Worm (Caenorhabditis elegans): ENCODE measurements around the gene clec-213.

Gene clec-213

ce11 chrV:7641718-7642117 is 36.8 kb downstream of the clec-213 start:
- no peak for TF ChIP-seq dao-5 (tag; optimal IDR thresholded peaks at IDR 0.05)
- no peak for TF ChIP-seq him-1 (tag; optimal IDR thresholded peaks at IDR 0.05)
- TF ChIP-seq W03F9.2 (tag; optimal IDR thresholded peaks at IDR 0.05) = no peak

ce11 chrV:7643416-7643815 is 38.5 kb downstream of the clec-213 start, which contains the start of gene F07C4.11:
TSS of gene F07C4.11 (minus strand) at chrV:7643516.
- TF ChIP-seq him-1 (tag; optimal IDR thresholded peaks at IDR 0.05) = no peak
- TF ChIP-seq W03F9.2 (tag; optimal IDR thresholded peaks at IDR 0.05) = no peak
- TF ChIP-seq dao-5 (tag; optimal IDR thresholded peaks at IDR 0.05) = no peak

ce11 chrV:7645454-7645853 is 40.5 kb downstream of the clec-213 start, which contains the start of gene str-47:
TSS of gene str-47 (plus strand) at chrV:7645754.
- TF ChIP-seq W03F9.2 (tag; optimal IDR thresholded peaks at IDR 0.05) = no peak
- TF ChIP-seq dao-5 (tag; optimal IDR thresholded peaks at IDR 0.05) = no peak

ce11 chrV:7647147-7647546 is 42.2 kb downstream of the clec-213 start:
- no peak for TF ChIP-seq dao-5 (tag; optimal IDR thresholded peaks at IDR 0.05)
- no peak for TF ChIP-seq him-1 (tag; optimal IDR thresholded peaks at IDR 0.05)
- no peak for TF ChIP-seq W03F9.2 (tag; optimal IDR thresholded peaks at IDR 0.05)

ce11 chrV:7649963-7650362 is 45.0 kb downstream of the clec-213 start:
- no peak for TF ChIP-seq dao-5 (tag; optimal IDR thresholded peaks at IDR 0.05)
- no peak for TF ChIP-seq him-1 (tag; optimal IDR thresholded peaks at IDR 0.05)
- no peak for TF ChIP-seq W03F9.2 (tag; optimal IDR thresholded peaks at IDR 0.05)

- TF ChIP-seq dao-5 (tag; optimal IDR thresholded peaks at IDR 0.05) (no peak), W03F9.2 (tag; optimal IDR thresholded peaks at IDR 0.05) (no peak), him-1 (tag; optimal IDR thresholded peaks at IDR 0.05) (no peak)
Measured at ce11 chrV:7651757-7652156, 46.8 kb downstream of the clec-213 start, which contains the start of gene srh-234. TSS of gene srh-234 (minus strand) at chrV:7651857.

ce11 chrV:7653567-7653966 is 48.6 kb downstream of the clec-213 start, which contains the start of gene srh-200:
TSS of gene srh-200 (minus strand) at chrV:7653667.
- TF ChIP-seq him-1 (tag; optimal IDR thresholded peaks at IDR 0.05) (no peak), W03F9.2 (tag; optimal IDR thresholded peaks at IDR 0.05) (no peak), dao-5 (tag; optimal IDR thresholded peaks at IDR 0.05) (no peak)
